Worm (Caenorhabditis elegans) whole organism, L4 larva: ENCODE measurements around the gene C47E8.1.

ENCODE experiments used
- F37D6.2 ChIP-seq: sonication (generic microtip); optimal IDR thresholded peaks from 2 replicates; lab custom pipeline; 2016; ENCODE audit warnings: mild to moderate bottlenecking, missing genetic modification characterization, missing compliant biosample characterization
- F44E2.7 ChIP-seq: fragments of 200-800 bp; sonication (Bioruptor generic); IDR thresholded peaks from 2 replicates; pipeline ENCODE4 v2.1.2; 2022; ENCODE audit warnings: missing genetic modification characterization, missing compliant biosample characterization
- R02D3.7 ChIP-seq: fragments of 150-350 bp; sonication (generic microtip); optimal IDR thresholded peaks from 3 replicates; lab custom pipeline; 2014; ENCODE audit warnings: missing biosample characterization, missing genetic modification characterization
- T20F7.1 ChIP-seq: fragments of 200-800 bp; sonication (Bioruptor generic); optimal IDR thresholded peaks from 2 replicates; lab custom pipeline; 2018; ENCODE audit warnings: mild to moderate bottlenecking, missing genetic modification characterization, missing compliant biosample characterization
- Y105C5A.15 ChIP-seq: fragments of 200-800 bp; sonication (Bioruptor generic); IDR thresholded peaks from 2 replicates; pipeline ENCODE4 v1.3.6; 2022; ENCODE audit warnings: missing genetic modification characterization, missing compliant biosample characterization
- Y48G9A.11 ChIP-seq: fragments of 200-800 bp; sonication (Bioruptor generic); IDR thresholded peaks from 2 replicates; pipeline ENCODE4 v1.3.6; 2022; ENCODE audit warnings: missing genetic modification reagents, missing genetic modification characterization, missing compliant biosample characterization
- Y75B8A.6 ChIP-seq: fragments of 200-800 bp; sonication (Bioruptor generic); IDR thresholded peaks from 2 replicates; pipeline ENCODE4 v1.3.6; 2022; ENCODE audit warnings: missing genetic modification reagents, missing genetic modification characterization, missing compliant biosample characterization
- ZK337.2 ChIP-seq: fragments of 200-800 bp; sonication (Bioruptor generic); IDR thresholded peaks from 2 replicates; pipeline ENCODE4 v1.3.6; 2022; ENCODE audit warnings: missing genetic modification reagents, missing genetic modification characterization, missing compliant biosample characterization
- aha-1 ChIP-seq: fragments of 150-350 bp; peaks from one replicate; lab custom pipeline; 2014; ENCODE audit warnings: missing biosample characterization, missing genetic modification characterization
- aly-2 ChIP-seq: sonication (generic microtip); optimal IDR thresholded peaks from 2 replicates; lab custom pipeline; 2018; ENCODE audit warnings: missing biosample characterization, missing genetic modification characterization
- ama-1 ChIP-seq: fragments of 150-350 bp; optimal IDR thresholded peaks from 2 replicates; lab custom pipeline; 2014; ENCODE audit warnings: inconsistent platforms, mixed read lengths
- attf-4 ChIP-seq: sonication (generic microtip); optimal IDR thresholded peaks from 3 replicates; lab custom pipeline; 2017; ENCODE audit warnings: missing biosample characterization, missing genetic modification characterization
- ceh-20 ChIP-seq: fragments of 200-800 bp; sonication (Bioruptor generic); IDR thresholded peaks from 2 replicates; pipeline ENCODE4 v1.3.6; 2022; ENCODE audit warnings: missing genetic modification reagents, missing genetic modification characterization, missing compliant biosample characterization
- ces-1 ChIP-seq: fragments of 150-350 bp; sonication (generic microtip); optimal IDR thresholded peaks from 4 replicates; lab custom pipeline; 2014; ENCODE audit warnings: missing biosample characterization, missing genetic modification reagents, missing genetic modification characterization
- ctbp-1 ChIP-seq: fragments of 200-800 bp; sonication (Bioruptor generic); IDR thresholded peaks from 2 replicates; pipeline ENCODE4 v1.3.6; 2022; ENCODE audit warnings: missing genetic modification reagents, missing genetic modification characterization, missing compliant biosample characterization
- daf-19 ChIP-seq: fragments of 200-800 bp; sonication (Bioruptor generic); conservative IDR thresholded peaks from 2 replicates; pipeline ENCODE4 v1.3.6; 2022; ENCODE audit warnings: missing genetic modification characterization, missing compliant biosample characterization
- dmd-9 ChIP-seq: fragments of 200-800 bp; sonication (Bioruptor generic); IDR thresholded peaks from 2 replicates; pipeline ENCODE4 v1.3.6; 2022; ENCODE audit warnings: missing genetic modification reagents, missing genetic modification characterization, missing compliant biosample characterization
- egl-43 ChIP-seq: fragments of 200-800 bp; sonication (Bioruptor generic); IDR thresholded peaks from 2 replicates; pipeline ENCODE4 v1.3.6; 2022; ENCODE audit warnings: missing genetic modification reagents, missing genetic modification characterization, missing compliant biosample characterization
- fkh-10 ChIP-seq: fragments of 150-350 bp; optimal IDR thresholded peaks from 2 replicates; lab custom pipeline; 2014; ENCODE audit warnings: missing biosample characterization, missing genetic modification reagents, missing genetic modification characterization
- gei-8 ChIP-seq: fragments of 200-800 bp; sonication (Bioruptor generic); optimal IDR thresholded peaks from 2 replicates; lab custom pipeline; 2018; ENCODE audit warnings: mild to moderate bottlenecking, missing genetic modification characterization, missing compliant biosample characterization
- hif-1 ChIP-seq, 2 experiments: sonication (generic microtip); optimal IDR thresholded peaks; 2 replicates each; lab custom pipeline; 2016 to 2017; ENCODE audit warnings: missing compliant biosample characterization in 2 of 2, missing genetic modification characterization in 2 of 2, missing genetic modification reagents in 2 of 2, missing genotype in 2 of 2, mild to moderate bottlenecking in 1 of 2
- hmg-1.1 ChIP-seq: fragments of 200-800 bp; sonication (Bioruptor generic); IDR thresholded peaks from 2 replicates; pipeline ENCODE4 v1.3.6; 2022; ENCODE audit warnings: missing genetic modification reagents, missing genetic modification characterization, missing compliant biosample characterization
- lim-7 ChIP-seq: fragments of 200-800 bp; sonication (Bioruptor generic); IDR thresholded peaks from 2 replicates; pipeline ENCODE4 v1.3.6; 2022; ENCODE audit warnings: missing genetic modification characterization, missing compliant biosample characterization
- lin-13 ChIP-seq: fragments of 150-350 bp; optimal IDR thresholded peaks from 2 replicates; lab custom pipeline; 2014; ENCODE audit warnings: missing biosample characterization, missing genetic modification reagents, missing genetic modification characterization
- lin-39 ChIP-seq: fragments of 150-350 bp; optimal IDR thresholded peaks from 2 replicates; lab custom pipeline; 2014; ENCODE audit warnings: missing biosample characterization, missing genetic modification reagents, missing genetic modification characterization
- lir-3 ChIP-seq: sonication (generic microtip); optimal IDR thresholded peaks from 2 replicates; lab custom pipeline; 2016; ENCODE audit warnings: mild to moderate bottlenecking, missing genetic modification characterization, missing compliant biosample characterization
- lsy-2 ChIP-seq, 2 experiments: fragments of 150-350 bp in 1 of 2; sonication (generic microtip) in 1 of 2; optimal IDR thresholded peaks; 2 replicates each; lab custom pipeline; 2014 to 2017; ENCODE audit warnings: missing biosample characterization in 2 of 2, missing genetic modification characterization in 2 of 2
- madf-9 ChIP-seq: fragments of 200-800 bp; sonication (Bioruptor generic); conservative IDR thresholded peaks from 2 replicates; pipeline ENCODE4 v1.3.6; 2022; ENCODE audit warnings: missing genetic modification reagents, missing genetic modification characterization, missing compliant biosample characterization
- mdt-29 ChIP-seq: fragments of 200-800 bp; sonication (Bioruptor generic); IDR thresholded peaks from 2 replicates; pipeline ENCODE4 v1.3.6; 2022; ENCODE audit warnings: missing genetic modification reagents, missing genetic modification characterization, missing compliant biosample characterization
- nhr-102 ChIP-seq: sonication (generic microtip); optimal IDR thresholded peaks from 2 replicates; lab custom pipeline; 2016; ENCODE audit warnings: mild to moderate bottlenecking, missing genetic modification characterization, moderate library complexity, missing compliant biosample characterization
- nhr-11 ChIP-seq: fragments of 150-350 bp; optimal IDR thresholded peaks from 2 replicates; lab custom pipeline; 2014; ENCODE audit warnings: missing biosample characterization, missing genetic modification characterization
- nhr-25 ChIP-seq: sonication (generic microtip); optimal IDR thresholded peaks from 2 replicates; lab custom pipeline; 2017; ENCODE audit warnings: missing genetic modification characterization, mild to moderate bottlenecking, missing compliant biosample characterization, antibody characterized with exemption, moderate library complexity, borderline replicate concordance; ENCODE audit not compliant: insufficient read depth
- nhr-42 ChIP-seq: fragments of 200-800 bp; sonication (Bioruptor generic); IDR thresholded peaks from 2 replicates; pipeline ENCODE4 v1.3.6; 2022; ENCODE audit warnings: missing genetic modification characterization, missing compliant biosample characterization
- nhr-76 ChIP-seq: fragments of 150-350 bp; optimal IDR thresholded peaks from 2 replicates; lab custom pipeline; 2014; ENCODE audit warnings: missing biosample characterization, missing genetic modification characterization
- nhr-77 ChIP-seq: fragments of 150-350 bp; optimal IDR thresholded peaks from 2 replicates; lab custom pipeline; 2014; ENCODE audit warnings: missing biosample characterization, missing genetic modification characterization
- php-3 ChIP-seq: fragments of 200-800 bp; sonication (Bioruptor generic); IDR thresholded peaks from 2 replicates; pipeline ENCODE4 v1.3.6; 2022; ENCODE audit warnings: missing genetic modification reagents, missing genetic modification characterization, missing compliant biosample characterization
- pqm-1 ChIP-seq: sonication (generic microtip); optimal IDR thresholded peaks from 2 replicates; lab custom pipeline; 2017; ENCODE audit warnings: missing biosample characterization, missing genetic modification characterization
- rbr-2 ChIP-seq: sonication (generic microtip); optimal IDR thresholded peaks from 2 replicates; lab custom pipeline; 2016; ENCODE audit warnings: missing genotype, missing genetic modification characterization, missing compliant biosample characterization
- saeg-2 ChIP-seq: fragments of 200-800 bp; sonication (Bioruptor generic); IDR thresholded peaks from 2 replicates; pipeline ENCODE4 v1.3.6; 2022; ENCODE audit warnings: missing genetic modification reagents, missing genetic modification characterization, missing compliant biosample characterization
- set-16 ChIP-seq: fragments of 200-800 bp; sonication (Bioruptor generic); IDR thresholded peaks from 2 replicates; pipeline ENCODE4 v1.3.6; 2022; ENCODE audit warnings: missing genetic modification reagents, missing genetic modification characterization, missing compliant biosample characterization
- skn-1 ChIP-seq: fragments of 150-350 bp; optimal IDR thresholded peaks from 2 replicates; lab custom pipeline; 2014; ENCODE audit warnings: missing biosample characterization, missing genetic modification characterization
- spr-3 ChIP-seq: fragments of 200-800 bp; sonication (Bioruptor generic); optimal IDR thresholded peaks from 2 replicates; lab custom pipeline; 2018; ENCODE audit warnings: mild to moderate bottlenecking, missing genetic modification characterization, missing compliant biosample characterization
- unc-39 ChIP-seq: sonication (generic microtip); optimal IDR thresholded peaks from 2 replicates; lab custom pipeline; 2017; ENCODE audit warnings: missing biosample characterization, missing genetic modification characterization
- zip-11 ChIP-seq: fragments of 200-800 bp; sonication (Bioruptor generic); IDR thresholded peaks from 2 replicates; pipeline ENCODE4 v1.3.6; 2022; ENCODE audit warnings: missing genetic modification characterization, missing compliant biosample characterization
- zip-2 ChIP-seq: fragments of 150-350 bp; optimal IDR thresholded peaks from 2 replicates; lab custom pipeline; 2014; ENCODE audit warnings: missing biosample characterization, missing genetic modification characterization
- ztf-7 ChIP-seq: fragments of 150-350 bp; optimal IDR thresholded peaks from 2 replicates; lab custom pipeline; 2014; ENCODE audit warnings: missing biosample characterization, missing genetic modification characterization

C47E8.1 gene

ce11 chrV:14687106-14687964, 21.5 kb downstream of the C47E8.1 start (continued):
- TF ChIP-seq ZK337.2 (GFP tag; lab: Robert Waterston, UW) (no peak), nhr-11 (no peak), hif-1 (tag; optimal IDR thresholded peaks at IDR 0.05; lab: Kevin White, UChicago) (no peak), lir-3 (tag; lab: Kevin White, UChicago) (no peak), nhr-102 (tag; lab: Kevin White, UChicago) (no peak), aha-1 (tag; lab: Kevin White, UChicago) (peak; percentile 88), php-3 (no peak), T20F7.1 (GFP tag; lab: Kevin White, UChicago) (no peak), nhr-77 (tag; lab: Kevin White, UChicago) (no peak), zip-11 (GFP tag; lab: Robert Waterston, UW) (no peak), Y105C5A.15 (GFP tag; lab: Robert Waterston, UW) (no peak), daf-19 (GFP tag; lab: Robert Waterston, UW) (peak; percentile 25; the same call in 1 of the 2 replicates), ceh-20 (GFP tag; lab: Robert Waterston, UW) (no peak), dmd-9 (GFP tag; lab: Robert Waterston, UW) (no peak), mdt-29 (GFP tag; lab: Robert Waterston, UW) (no peak; the same call in 1 of the 2 replicates), ctbp-1 (GFP tag; lab: Robert Waterston, UW) (0 out of 2 replicates have a peak, but pooled peaks have one; percentile 14), Y75B8A.6 (GFP tag; lab: Robert Waterston, UW) (no peak), aly-2 (tag; lab: Kevin White, UChicago) (no peak), lim-7 (GFP tag; lab: Robert Waterston, UW) (peak; percentile 53), spr-3 (GFP tag; lab: Kevin White, UChicago) (no peak), lin-39 (tag; lab: Kevin White, UChicago) (no peak), ces-1 (GFP tag; lab: Kevin White, UChicago) (no peak), rbr-2 (tag; lab: Kevin White, UChicago) (no peak), hmg-1.1 (GFP tag; lab: Robert Waterston, UW) (no peak), ztf-7 (tag; lab: Kevin White, UChicago) (no peak), zip-2 (tag; lab: Kevin White, UChicago) (no peak), gei-8 (GFP tag; lab: Kevin White, UChicago) (peak; percentile 34), saeg-2 (GFP tag; lab: Robert Waterston, UW) (0 out of 2 replicates have a peak, but pooled peaks have one; percentile 7), nhr-25 (tag; lab: Kevin White, UChicago) (peak; percentile 19), egl-43 (GFP tag; lab: Robert Waterston, UW) (no peak), lin-13 (GFP tag; lab: Kevin White, UChicago) (peak; percentile 84), madf-9 (peak; percentile 15; the same call in 1 of the 2 replicates), nhr-76 (tag; lab: Kevin White, UChicago) (no peak), attf-4 (no peak)

- TF ChIP-seq lsy-2 (tag; optimal IDR thresholded peaks at IDR 0.05; lab: Kevin White, UChicago): peak in 1 of 2 experiments; percentile 87
- TF ChIP-seq Y105C5A.15 (GFP tag; lab: Robert Waterston, UW): no peak; the same call in 1 of the 2 replicates
- peak; percentile 64 for TF ChIP-seq T20F7.1 (GFP tag; lab: Kevin White, UChicago)
- TF ChIP-seq aly-2 (tag; lab: Kevin White, UChicago): peak; percentile 100
- peak; percentile 39 for TF ChIP-seq set-16 (GFP tag; lab: Robert Waterston, UW)
- TF ChIP-seq F37D6.2 (tag; lab: Kevin White, UChicago): no peak
- TF ChIP-seq nhr-42: no peak
- TF ChIP-seq fkh-10: no peak
- no peak for TF ChIP-seq gei-8 (GFP tag; lab: Kevin White, UChicago)
- TF ChIP-seq Y48G9A.11: peak; percentile 64; the same call in 1 of the 2 replicates
- no peak for TF ChIP-seq nhr-77 (tag; lab: Kevin White, UChicago)
- 0 out of 2 replicates have a peak, but pooled peaks have one; percentile 35 for TF ChIP-seq php-3
- TF ChIP-seq pqm-1 (tag; lab: Kevin White, UChicago): no peak
- TF ChIP-seq ama-1 (lab: Kevin White, UChicago): peak; percentile 71
- TF ChIP-seq dmd-9 (GFP tag; lab: Robert Waterston, UW): no peak
- no peak for TF ChIP-seq F44E2.7 (GFP tag; lab: Robert Waterston, UW)
- TF ChIP-seq unc-39 (tag; lab: Kevin White, UChicago): no peak
- no peak for TF ChIP-seq skn-1 (tag; lab: Kevin White, UChicago)
- TF ChIP-seq ZK337.2 (GFP tag; lab: Robert Waterston, UW): no peak
- no peak for TF ChIP-seq R02D3.7
- TF ChIP-seq zip-11 (GFP tag; lab: Robert Waterston, UW): 0 out of 2 replicates have a peak, but pooled peaks have one; percentile 5
Measured at ce11 chrV:14688097-14688912, 22.5 kb downstream of the C47E8.1 start, which contains the start of gene C47E8.11. Gene C47E8.11 (plus strand): TSS chrV:14688616.
